Worm (Caenorhabditis elegans) whole organism, mixed stage, embryonic: ENCODE data around the gene srlf-15.

Experiments
- blmp-1 ChIP-seq: fragments of 150-350 bp; optimal IDR thresholded peaks from 2 replicates; lab custom pipeline; 2014; ENCODE audit warnings: missing biosample characterization, missing genetic modification characterization
- lsy-2 ChIP-seq: fragments of 150-350 bp; optimal IDR thresholded peaks from 2 replicates; lab custom pipeline; 2014; ENCODE audit warnings: missing biosample characterization, missing genetic modification characterization
- nhr-12 ChIP-seq: fragments of 150-350 bp; optimal IDR thresholded peaks from 2 replicates; lab custom pipeline; 2014; ENCODE audit warnings: missing biosample characterization, missing genetic modification characterization
- nhr-237 ChIP-seq: fragments of 150-350 bp; optimal IDR thresholded peaks from 2 replicates; lab custom pipeline; 2014; ENCODE audit warnings: missing biosample characterization, missing genetic modification characterization
- unc-120 ChIP-seq: sonication (generic microtip); optimal IDR thresholded peaks from 2 replicates; lab custom pipeline; 2017; ENCODE audit warnings: missing genetic modification characterization, missing compliant biosample characterization; ENCODE audit not compliant: poor library complexity, severe bottlenecking
- zip-8 ChIP-seq: fragments of 150-350 bp; optimal IDR thresholded peaks from 2 replicates; lab custom pipeline; 2014; ENCODE audit warnings: missing biosample characterization, missing genetic modification characterization

- TF ChIP-seq lsy-2 (tag; lab: Kevin White, UChicago): no peak
- no peak for TF ChIP-seq zip-8 (tag; lab: Kevin White, UChicago)
- TF ChIP-seq unc-120: no peak
- no peak for TF ChIP-seq nhr-12 (tag; lab: Kevin White, UChicago)
- TF ChIP-seq blmp-1 (tag; lab: Kevin White, UChicago): no peak
- no peak for TF ChIP-seq nhr-237 (tag; lab: Kevin White, UChicago)
Measured at ce11 chrII:11015210-11015609, 20.7 kb upstream of the srlf-15 start.
